Fruit fly (Drosophila melanogaster): ENCODE results near the gene CG42764.

- TF ChIP-seq CG8478 (optimal IDR thresholded peaks at IDR 0.05) (no peak), CTCF (optimal IDR thresholded peaks at IDR 0.05) (no peak)
Measured at dm6 chr3L:20493417-20494261, 27.8 kb upstream of the CG42764 start.

Measured in S2 (cell line).